Fruit fly (Drosophila melanogaster): ENCODE results near the gene elm.

DNA sequence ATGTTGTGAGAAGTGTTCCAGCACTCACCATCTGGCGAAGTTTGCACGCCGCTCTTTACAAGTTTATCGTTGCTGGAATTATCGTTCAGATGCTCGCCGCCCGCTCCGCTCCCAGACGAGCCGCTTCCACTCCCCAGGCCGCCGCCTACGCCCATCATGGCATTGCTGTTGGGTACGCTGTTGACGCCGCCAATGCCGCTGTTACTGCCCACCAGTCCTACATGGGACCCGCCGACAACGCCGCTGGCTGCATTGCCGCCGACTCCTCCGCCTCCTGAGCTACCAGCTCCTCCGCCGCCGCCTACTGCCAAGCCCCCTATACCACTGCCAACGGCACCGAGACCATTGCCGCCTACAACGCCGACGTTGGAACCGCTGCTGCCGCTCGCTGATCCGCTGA lies 46.2 kb downstream of the elm start:
- no peak for TF ChIP-seq CG8478 (optimal IDR thresholded peaks at IDR 0.05)
- TF ChIP-seq CTCF (optimal IDR thresholded peaks at IDR 0.05): no peak
